Fruit fly (Drosophila melanogaster) whole organism, embryonic: ENCODE results near the gene Prx5.

Experiments
- Atf3 ChIP-seq: fragments of 200-800 bp; sonication (Bioruptor generic); optimal IDR thresholded peaks from 3 replicates; lab custom pipeline; 2016; ENCODE audit warnings: missing biosample characterization, missing genetic modification characterization
- CG11696 ChIP-seq: fragments of 200-800 bp; sonication (Bioruptor generic); IDR thresholded peaks from 2 replicates; pipeline ENCODE4 v1.3.6; 2022; ENCODE audit warnings: missing biosample characterization, missing genetic modification characterization
- CG12219 ChIP-seq: fragments of 200-800 bp; sonication (Bioruptor generic); optimal IDR thresholded peaks from 3 replicates; lab custom pipeline; 2018; ENCODE audit warnings: missing biosample characterization, mild to moderate bottlenecking, missing genetic modification characterization
- CG12236 ChIP-seq: fragments of 200-800 bp; sonication (Bioruptor generic); optimal IDR thresholded peaks from 2 replicates; lab custom pipeline; 2016; ENCODE audit warnings: missing biosample characterization, missing genetic modification characterization
- CG12391 ChIP-seq: fragments of 200-800 bp; sonication (Bioruptor generic); optimal IDR thresholded peaks from 3 replicates; lab custom pipeline; 2018; ENCODE audit warnings: missing biosample characterization, mild to moderate bottlenecking, missing genetic modification characterization, moderate library complexity
- CG12744 ChIP-seq: fragments of 200-800 bp; sonication (Bioruptor generic); optimal IDR thresholded peaks from 2 replicates; lab custom pipeline; 2016; ENCODE audit warnings: missing biosample characterization, missing genetic modification characterization
- CG14965 ChIP-seq: fragments of 200-800 bp; sonication (Bioruptor generic); optimal IDR thresholded peaks from 2 replicates; lab custom pipeline; 2016; ENCODE audit warnings: missing biosample characterization, missing genetic modification characterization, borderline replicate concordance
- CG1602 ChIP-seq: fragments of 200-800 bp; sonication (Bioruptor generic); optimal IDR thresholded peaks from 3 replicates; lab custom pipeline; 2016; ENCODE audit warnings: missing biosample characterization, missing genetic modification characterization
- CG17359 ChIP-seq: fragments of 200-800 bp; sonication (Bioruptor generic); optimal IDR thresholded peaks from 3 replicates; lab custom pipeline; 2018; ENCODE audit warnings: missing biosample characterization, mild to moderate bottlenecking, missing genetic modification characterization, moderate library complexity
- CG17802 ChIP-seq: fragments of 200-800 bp; sonication (Bioruptor generic); optimal IDR thresholded peaks from 2 replicates; lab custom pipeline; 2018; ENCODE audit warnings: missing biosample characterization, mild to moderate bottlenecking, missing genetic modification characterization, moderate library complexity
- CG17829 ChIP-seq: fragments of 200-800 bp; optimal IDR thresholded peaks from 2 replicates; lab custom pipeline; 2019; ENCODE audit warnings: missing biosample characterization, mild to moderate bottlenecking, missing genetic modification characterization, moderate library complexity
- CG18599 ChIP-seq: fragments of 200-800 bp; sonication (Bioruptor generic); optimal IDR thresholded peaks from 3 replicates; lab custom pipeline; 2017; ENCODE audit warnings: missing biosample characterization, missing genetic modification characterization, mild to moderate bottlenecking, moderate library complexity, missing genetic modification reagents
- CG2120 ChIP-seq: fragments of 200-800 bp; sonication (Bioruptor generic); optimal IDR thresholded peaks from 3 replicates; lab custom pipeline; 2016; ENCODE audit warnings: missing biosample characterization, missing genetic modification characterization
- CG2199 ChIP-seq: fragments of 200-800 bp; sonication (Bioruptor generic); IDR thresholded peaks from 3 replicates; pipeline ENCODE4 v1.3.6; 2022; ENCODE audit warnings: missing biosample characterization, missing genetic modification characterization
- CG4404 ChIP-seq: fragments of 200-800 bp; sonication (Bioruptor generic); IDR thresholded peaks from 2 replicates; pipeline ENCODE4 v1.3.6; 2022; ENCODE audit warnings: missing biosample characterization, missing genetic modification characterization
- CG5180 ChIP-seq: fragments of 200-800 bp; sonication (Bioruptor generic); optimal IDR thresholded peaks from 3 replicates; lab custom pipeline; 2017; ENCODE audit warnings: missing biosample characterization, missing genetic modification characterization, mild to moderate bottlenecking, moderate library complexity, missing genetic modification reagents
- CG6272 ChIP-seq: fragments of 200-800 bp; sonication (Bioruptor generic); IDR thresholded peaks from 2 replicates; pipeline ENCODE4 v1.3.6; 2022; ENCODE audit warnings: missing biosample characterization, missing genetic modification characterization
- CG6654 ChIP-seq: fragments of 200-800 bp; sonication (Bioruptor generic); optimal IDR thresholded peaks from 2 replicates; lab custom pipeline; 2017; ENCODE audit warnings: missing biosample characterization, mild to moderate bottlenecking, missing genetic modification characterization
- CG7987 ChIP-seq: fragments of 200-800 bp; sonication (Bioruptor generic); optimal IDR thresholded peaks from 2 replicates; lab custom pipeline; 2018; ENCODE audit warnings: missing biosample characterization, mild to moderate bottlenecking, missing genetic modification characterization, moderate library complexity
- CG9437 ChIP-seq: fragments of 200-800 bp; sonication (Bioruptor generic); optimal IDR thresholded peaks from 2 replicates; lab custom pipeline; 2018; ENCODE audit warnings: missing biosample characterization, mild to moderate bottlenecking, missing genetic modification characterization
- CG9797 ChIP-seq: fragments of 200-800 bp; sonication (Bioruptor generic); optimal IDR thresholded peaks from 3 replicates; lab custom pipeline; 2018; ENCODE audit warnings: missing biosample characterization, mild to moderate bottlenecking, missing genetic modification characterization
- CHES-1-like ChIP-seq: fragments of 200-800 bp; sonication (Bioruptor generic); optimal IDR thresholded peaks from 2 replicates; lab custom pipeline; 2016; ENCODE audit warnings: missing biosample characterization, missing genetic modification characterization
- CoRest ChIP-seq: fragments of 200-800 bp; sonication (Bioruptor generic); optimal IDR thresholded peaks from 3 replicates; lab custom pipeline; 2018; ENCODE audit warnings: missing biosample characterization, mild to moderate bottlenecking, missing genetic modification characterization, moderate library complexity
- Dek ChIP-seq: fragments of 200-800 bp; sonication (Bioruptor generic); optimal IDR thresholded peaks from 3 replicates; lab custom pipeline; 2019; ENCODE audit warnings: missing biosample characterization, mild to moderate bottlenecking, missing genetic modification characterization, moderate library complexity
- Drgx ChIP-seq: fragments of 200-800 bp; sonication (Bioruptor generic); IDR thresholded peaks from 2 replicates; pipeline ENCODE4 v1.3.6; 2022; ENCODE audit warnings: missing biosample characterization, missing genetic modification characterization
- E2f2 ChIP-seq: fragments of 200-800 bp; sonication (Bioruptor generic); IDR thresholded peaks from 2 replicates; pipeline ENCODE4 v1.3.6; 2022; ENCODE audit warnings: missing biosample characterization, missing genetic modification characterization
- Fer3 ChIP-seq: fragments of 200-800 bp; sonication (Bioruptor generic); optimal IDR thresholded peaks from 2 replicates; lab custom pipeline; 2018; ENCODE audit warnings: missing biosample characterization, mild to moderate bottlenecking, missing genetic modification characterization, moderate library complexity
- HLH4C ChIP-seq: fragments of 200-800 bp; sonication (Bioruptor generic); IDR thresholded peaks from 3 replicates; pipeline ENCODE4 v1.3.6; 2022; ENCODE audit warnings: missing biosample characterization, missing genetic modification characterization; ENCODE audit not compliant: partially characterized antibody
- Hr51 ChIP-seq, 2 experiments: fragments of 200-800 bp; sonication (Bioruptor generic); optimal IDR thresholded peaks; 2 replicates in 1 of 2; 3 replicates in 1 of 2; lab custom pipeline; 2016 to 2018; ENCODE audit warnings: missing biosample characterization in 2 of 2, missing genetic modification characterization in 2 of 2, mild to moderate bottlenecking in 1 of 2, moderate library complexity in 1 of 2
- Hsf ChIP-seq: fragments of 200-800 bp; sonication (Bioruptor generic); optimal IDR thresholded peaks from 3 replicates; lab custom pipeline; 2016; ENCODE audit warnings: missing biosample characterization, missing genetic modification characterization
- Pdp1 ChIP-seq, 2 experiments: fragments of 200-800 bp; sonication (Bioruptor generic); optimal IDR thresholded peaks; 3 replicates each; lab custom pipeline; 2016; ENCODE audit warnings: missing biosample characterization in 2 of 2, missing genetic modification characterization in 2 of 2, mild to moderate bottlenecking in 1 of 2, moderate library complexity in 1 of 2
- Side ChIP-seq: fragments of 200-800 bp; sonication (Bioruptor generic); optimal IDR thresholded peaks from 2 replicates; lab custom pipeline; 2016; ENCODE audit warnings: missing biosample characterization, missing genetic modification characterization
- Xrp1 ChIP-seq: fragments of 200-800 bp; sonication (Bioruptor generic); IDR thresholded peaks from 2 replicates; pipeline ENCODE4 v1.3.6; 2022; ENCODE audit warnings: missing biosample characterization, missing genetic modification characterization
- bsh ChIP-seq, 2 experiments: fragments of 200-800 bp; sonication (Bioruptor generic); optimal IDR thresholded peaks; 2 replicates each; lab custom pipeline; 2017 to 2018; ENCODE audit warnings: mild to moderate bottlenecking in 2 of 2, missing biosample characterization in 2 of 2, missing genetic modification characterization in 2 of 2, moderate library complexity in 1 of 2
- cg ChIP-seq: fragments of 200-800 bp; sonication (Bioruptor generic); optimal IDR thresholded peaks from 3 replicates; lab custom pipeline; 2019; ENCODE audit warnings: missing biosample characterization, mild to moderate bottlenecking, missing genetic modification characterization, moderate library complexity
- gem ChIP-seq: fragments of 200-800 bp; sonication (Bioruptor generic); optimal IDR thresholded peaks from 2 replicates; lab custom pipeline; 2019; ENCODE audit warnings: missing biosample characterization, mild to moderate bottlenecking, missing genetic modification characterization, moderate library complexity
- klu ChIP-seq: fragments of 200-800 bp; sonication (Bioruptor generic); IDR thresholded peaks from 2 replicates; pipeline ENCODE4 v1.3.6; 2022; ENCODE audit warnings: missing biosample characterization, missing genetic modification characterization
- lmd ChIP-seq: fragments of 200-800 bp; sonication (Bioruptor generic); IDR thresholded peaks from 2 replicates; pipeline ENCODE4 v1.3.6; 2022; ENCODE audit warnings: missing biosample characterization, missing genetic modification characterization
- pan ChIP-seq, 4 experiments: fragments of >200 bp in 3 of 4; fragments of 200-800 bp in 1 of 4; sonication (Bioruptor generic) in 1 of 4; optimal IDR thresholded peaks in 3 of 4; IDR thresholded peaks in 1 of 4; 2 replicates each; pipeline versions ENCODE4 v1.3.6 to Lab custom; 2017 to 2022; ENCODE audit warnings: missing biosample characterization in 2 of 4, missing genetic modification characterization in 2 of 4, mixed read lengths in 1 of 4
- sens ChIP-seq: fragments of 200-800 bp; sonication (Bioruptor generic); peaks from one replicate; lab custom pipeline; 2016; ENCODE audit warnings: missing biosample characterization, missing genetic modification characterization
- sob ChIP-seq: fragments of 200-800 bp; sonication (Bioruptor generic); IDR thresholded peaks from 2 replicates; pipeline ENCODE4 v1.3.6; 2022; ENCODE audit warnings: missing biosample characterization, missing genetic modification characterization
- sqz ChIP-seq: fragments of 200-800 bp; sonication (Bioruptor generic); optimal IDR thresholded peaks from 3 replicates; lab custom pipeline; 2018; ENCODE audit warnings: missing biosample characterization, mild to moderate bottlenecking, missing genetic modification characterization
- tap ChIP-seq: fragments of 200-800 bp; optimal IDR thresholded peaks from 3 replicates; lab custom pipeline; 2019; ENCODE audit warnings: missing biosample characterization, mild to moderate bottlenecking, missing genetic modification characterization, moderate library complexity
- unpg ChIP-seq: fragments of 200-800 bp; sonication (Bioruptor generic); optimal IDR thresholded peaks from 3 replicates; lab custom pipeline; 2018; ENCODE audit warnings: missing biosample characterization, mild to moderate bottlenecking, missing genetic modification characterization, moderate library complexity
- wor ChIP-seq: fragments of 200-800 bp; sonication (Bioruptor generic); IDR thresholded peaks from 2 replicates; pipeline ENCODE4 v1.3.6; 2022; ENCODE audit warnings: missing biosample characterization, missing genetic modification characterization
- zen ChIP-seq: fragments of 200-800 bp; sonication (Bioruptor generic); optimal IDR thresholded peaks from 3 replicates; lab custom pipeline; 2018; ENCODE audit warnings: missing biosample characterization, mild to moderate bottlenecking, missing genetic modification characterization, moderate library complexity

The Prx5 gene

dm6 chr3R:18169982-18170531 lies 3.0 kb upstream of the Prx5 start (continued):
- TF ChIP-seq CG18599 (GFP tag; lab: Kevin White, UChicago), result peak; percentile 13
- TF ChIP-seq, all 482 proteins: peak for 28

- peak; percentile 90 for TF ChIP-seq CG11696 (GFP tag; lab: Robert Waterston, UW)
- no peak for TF ChIP-seq wor (GFP tag; lab: Robert Waterston, UW)
- TF ChIP-seq tap (tag; lab: Kevin White, UChicago), result no peak
- TF ChIP-seq CG12744 (GFP tag; lab: Kevin White, UChicago), result no peak
- peak; percentile 10 for TF ChIP-seq Hsf (GFP tag; lab: Kevin White, UChicago)
- TF ChIP-seq unpg (GFP tag; lab: Kevin White, UChicago), result peak; percentile 9
- TF ChIP-seq CG2120 (GFP tag; lab: Kevin White, UChicago), result peak; percentile 22
- peak; percentile 37 for TF ChIP-seq CG12219
- no peak for TF ChIP-seq CG6654 (GFP tag; lab: Kevin White, UChicago)
- TF ChIP-seq Drgx, result 0 out of 2 replicates have a peak, but pooled peaks have one; percentile 30
- no peak for TF ChIP-seq sqz (GFP tag; lab: Kevin White, UChicago)
- peak in 1 of 2 experiments; percentile 12 for TF ChIP-seq bsh (GFP tag; optimal IDR thresholded peaks at IDR 0.05; lab: Kevin White, UChicago)
- 0 out of 2 replicates have a peak, but pooled peaks have one; percentile 14 for TF ChIP-seq lmd (GFP tag; lab: Robert Waterston, UW)
- TF ChIP-seq CG6272, result no peak
- no peak for TF ChIP-seq Hr51 (GFP tag; optimal IDR thresholded peaks at IDR 0.05; lab: Kevin White, UChicago)
- TF ChIP-seq zen (tag; lab: Kevin White, UChicago), result peak; percentile 48
- peak; percentile 21 for TF ChIP-seq Fer3 (tag; lab: Kevin White, UChicago)
- TF ChIP-seq CG4404, result no peak
- TF ChIP-seq CG17802 (tag; lab: Kevin White, UChicago), result peak; percentile 67
- TF ChIP-seq sens (GFP tag; lab: Kevin White, UChicago), result peak; percentile 79
- no peak for TF ChIP-seq Dek (tag; lab: Kevin White, UChicago)
- TF ChIP-seq CG12391, result peak; percentile 4
- TF ChIP-seq klu (GFP tag; lab: Robert Waterston, UW), result no peak
- TF ChIP-seq CG9437 (GFP tag; lab: Kevin White, UChicago), result peak; percentile 37
- TF ChIP-seq CG1602, result no peak
- no peak for TF ChIP-seq pan (optimal IDR thresholded peaks at IDR 0.05; lab: Kevin White, UChicago)
- peak in 1 of 2 experiments; percentile 7 for TF ChIP-seq pan (GFP tag; optimal IDR thresholded peaks at IDR 0.05 in 1 of 2, IDR thresholded peaks at IDR 0.05 in 1 of 2)
- no peak for TF ChIP-seq Atf3 (GFP tag; lab: Kevin White, UChicago)
- TF ChIP-seq Pdp1 (GFP tag; optimal IDR thresholded peaks at IDR 0.05; lab: Kevin White, UChicago), result peak; percentile 10 to 87
- TF ChIP-seq Xrp1 (GFP tag; lab: Robert Waterston, UW), result 0 out of 2 replicates have a peak, but pooled peaks have one; percentile 13
- no peak for TF ChIP-seq HLH4C (GFP tag; lab: Robert Waterston, UW)
- TF ChIP-seq CG17829, result peak; percentile 20
- TF ChIP-seq Side (GFP tag; lab: Kevin White, UChicago), result peak; percentile 7
- peak; percentile 34 for TF ChIP-seq cg (GFP tag; lab: Kevin White, UChicago)
- peak; percentile 29 for TF ChIP-seq CG18599 (GFP tag; lab: Kevin White, UChicago)
- TF ChIP-seq E2f2 (GFP tag; lab: Robert Waterston, UW), result no peak
- peak; percentile 6 for TF ChIP-seq CoRest
- TF ChIP-seq CG12236 (GFP tag; lab: Kevin White, UChicago), result no peak
- TF ChIP-seq sob (GFP tag; lab: Robert Waterston, UW), result no peak
- peak; percentile 18 for TF ChIP-seq CHES-1-like (GFP tag; lab: Kevin White, UChicago)
- TF ChIP-seq CG17359 (tag; lab: Kevin White, UChicago), result peak; percentile 22
- peak; percentile 81; the same call in 2 of the 3 replicates for TF ChIP-seq CG2199
- no peak for TF ChIP-seq CG5180 (GFP tag; lab: Kevin White, UChicago)
- TF ChIP-seq CG9797, result no peak
- TF ChIP-seq CG14965, result no peak
- no peak for TF ChIP-seq CG7987 (GFP tag; lab: Kevin White, UChicago)
- peak; percentile 9 for TF ChIP-seq gem (tag; lab: Kevin White, UChicago)
Observed at dm6 chr3R:18168929-18169350, 1.9 kb upstream of the Prx5 start.
